Fruit fly (Drosophila melanogaster) whole organism, adult: ENCODE results near the gene CG14963.

Experiments used
- CG11617 ChIP-seq: fragments of 200-800 bp; sonication (Bioruptor generic); optimal IDR thresholded peaks from 2 replicates; lab custom pipeline; 2017; ENCODE audit warnings: mild to moderate bottlenecking, missing biosample characterization, missing genetic modification reagents, missing genetic modification characterization
- CG12768 ChIP-seq: fragments of 200-800 bp; sonication (Bioruptor generic); optimal IDR thresholded peaks from 2 replicates; lab custom pipeline; 2017; ENCODE audit warnings: missing biosample characterization, missing genetic modification characterization, mild to moderate bottlenecking, moderate library complexity, missing genetic modification reagents
- CG14711 ChIP-seq: fragments of 200-800 bp; sonication (Bioruptor generic); optimal IDR thresholded peaks from 2 replicates; lab custom pipeline; 2018; ENCODE audit warnings: missing biosample characterization, mild to moderate bottlenecking, missing genetic modification characterization, moderate library complexity
- CG1620 ChIP-seq: fragments of 200-800 bp; sonication (Bioruptor generic); optimal IDR thresholded peaks from 2 replicates; lab custom pipeline; 2016; ENCODE audit warnings: missing biosample characterization, missing genetic modification characterization
- CG33017 ChIP-seq: fragments of 200-800 bp; sonication (Bioruptor generic); optimal IDR thresholded peaks from 2 replicates; lab custom pipeline; 2018; ENCODE audit warnings: missing biosample characterization, mild to moderate bottlenecking, missing genetic modification characterization, moderate library complexity
- CG5204 ChIP-seq: fragments of 200-800 bp; sonication (Bioruptor generic); optimal IDR thresholded peaks from 2 replicates; lab custom pipeline; 2016; ENCODE audit warnings: missing biosample characterization, missing genetic modification characterization
- CG7045 ChIP-seq: fragments of 200-800 bp; sonication (Bioruptor generic); optimal IDR thresholded peaks from 2 replicates; lab custom pipeline; 2017; ENCODE audit warnings: missing biosample characterization, mild to moderate bottlenecking, missing genetic modification characterization
- CG7101 ChIP-seq: fragments of 200-800 bp; sonication (Bioruptor generic); optimal IDR thresholded peaks from 2 replicates; lab custom pipeline; 2018; ENCODE audit warnings: missing biosample characterization, mild to moderate bottlenecking, missing genetic modification characterization, moderate library complexity
- Clk ChIP-seq: fragments of 200-800 bp; sonication (Bioruptor generic); optimal IDR thresholded peaks from 2 replicates; lab custom pipeline; 2017; ENCODE audit warnings: missing biosample characterization, missing genetic modification characterization
- Crg-1 ChIP-seq: fragments of 200-800 bp; sonication (Bioruptor generic); optimal IDR thresholded peaks from 2 replicates; lab custom pipeline; 2016; ENCODE audit warnings: missing biosample characterization, missing genetic modification characterization
- Hr96 ChIP-seq: fragments of 200-800 bp; sonication (Bioruptor generic); optimal IDR thresholded peaks from 2 replicates; lab custom pipeline; 2016; ENCODE audit warnings: missing biosample characterization, missing genetic modification characterization
- Mnt ChIP-seq: fragments of 200-800 bp; sonication (Bioruptor generic); optimal IDR thresholded peaks from 2 replicates; lab custom pipeline; 2016; ENCODE audit warnings: missing biosample characterization, mild to moderate bottlenecking, missing genetic modification characterization
- bab1 ChIP-seq: fragments of 200-800 bp; sonication (Bioruptor generic); optimal IDR thresholded peaks from 3 replicates; lab custom pipeline; 2019; ENCODE audit warnings: missing biosample characterization, mild to moderate bottlenecking, missing genetic modification characterization, moderate library complexity
- cic ChIP-seq: fragments of 200-800 bp; sonication (Bioruptor generic); optimal IDR thresholded peaks from 2 replicates; lab custom pipeline; 2017; ENCODE audit warnings: missing biosample characterization, mild to moderate bottlenecking, missing genetic modification characterization, moderate library complexity
- cnc ChIP-seq, 2 experiments: fragments of >200 bp; optimal IDR thresholded peaks; 2 replicates each; lab custom pipeline; 2017
- kay ChIP-seq: fragments of 200-800 bp; sonication (Bioruptor generic); peaks from one replicate; lab custom pipeline; 2016; ENCODE audit warnings: missing biosample characterization, missing genetic modification characterization, borderline replicate concordance
- ovo ChIP-seq: fragments of 200-800 bp; sonication (Bioruptor generic); optimal IDR thresholded peaks from 2 replicates; lab custom pipeline; 2016; ENCODE audit warnings: missing biosample characterization, missing genetic modification characterization
- pad ChIP-seq: fragments of 200-800 bp; sonication (Bioruptor generic); optimal IDR thresholded peaks from 3 replicates; lab custom pipeline; 2017; ENCODE audit warnings: missing biosample characterization, missing genetic modification characterization, mild to moderate bottlenecking, moderate library complexity, missing genetic modification reagents
- tj ChIP-seq: fragments of 200-800 bp; sonication (Bioruptor generic); optimal IDR thresholded peaks from 3 replicates; lab custom pipeline; 2017; ENCODE audit warnings: missing biosample characterization, mild to moderate bottlenecking, missing genetic modification characterization, moderate library complexity
- toe ChIP-seq: fragments of 200-800 bp; sonication (Bioruptor generic); optimal IDR thresholded peaks from 2 replicates; lab custom pipeline; 2016; ENCODE audit warnings: missing biosample characterization, missing genetic modification characterization

The CG14963 gene

DNA sequence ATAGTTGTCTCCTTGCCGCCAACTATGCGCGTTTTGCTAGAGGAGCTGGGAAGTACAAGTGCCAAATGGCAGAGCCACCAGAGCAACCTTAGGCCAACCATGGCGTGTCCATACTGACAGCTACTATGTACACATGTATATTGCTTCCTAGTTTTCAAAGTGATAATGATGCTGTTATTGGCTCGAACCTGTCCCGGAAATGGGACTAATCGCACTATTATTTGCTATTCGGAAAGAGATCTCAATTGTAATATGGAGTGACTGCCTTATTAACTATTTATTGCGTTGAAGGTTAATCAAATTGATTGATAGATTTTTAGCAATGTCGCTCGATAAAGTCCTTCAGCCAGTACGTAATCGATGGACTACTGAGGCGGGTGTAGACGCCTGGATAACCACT, 32.0 kb upstream of the CG14963 start, which contains the start of gene CG33159:
TSS of gene CG33159 (minus strand) at position 101 of the 400 bp plus-strand sequence.
- TF ChIP-seq CG12768 (GFP tag; lab: Kevin White, UChicago) = no peak
- no peak for TF ChIP-seq CG7045 (GFP tag; lab: Kevin White, UChicago)
- no peak for TF ChIP-seq Mnt
- TF ChIP-seq Clk (GFP tag; lab: Kevin White, UChicago) = no peak
- TF ChIP-seq bab1 (GFP tag; lab: Kevin White, UChicago) = no peak
- TF ChIP-seq CG7101 = no peak
- no peak for TF ChIP-seq tj (GFP tag; lab: Kevin White, UChicago)
- TF ChIP-seq ovo (GFP tag; lab: Kevin White, UChicago) = no peak
- TF ChIP-seq pad (GFP tag; lab: Kevin White, UChicago) = no peak
- no peak for TF ChIP-seq Crg-1
- TF ChIP-seq CG1620 = no peak
- no peak for TF ChIP-seq Hr96

DNA sequence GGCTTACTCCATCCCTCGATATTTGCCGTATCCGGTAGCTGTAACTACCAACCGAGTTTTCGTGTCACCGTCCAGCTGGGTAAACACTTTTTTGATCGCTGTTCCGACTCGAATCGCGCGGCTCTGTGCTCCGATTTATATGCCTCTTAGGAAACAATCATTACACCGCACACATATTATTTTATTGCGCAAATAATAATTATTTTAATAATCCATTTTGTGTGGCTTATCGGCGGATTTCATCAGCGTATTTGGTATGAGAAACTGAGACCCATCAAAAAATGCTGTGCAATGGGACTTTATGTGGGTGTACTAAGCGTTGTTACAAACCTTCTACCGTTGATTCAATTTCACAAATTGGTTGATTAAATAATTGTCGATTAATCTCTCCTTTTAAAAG, 30.7 kb upstream of the CG14963 start, which contains the start of gene CG32271:
TSS of gene CG32271 (minus strand) at position 101 of the 400 bp plus-strand sequence.
- TF ChIP-seq CG12768 (GFP tag; lab: Kevin White, UChicago) (no peak), CG33017 (tag; lab: Kevin White, UChicago) (no peak), CG7045 (GFP tag; lab: Kevin White, UChicago) (no peak), bab1 (GFP tag; lab: Kevin White, UChicago) (no peak), cnc (optimal IDR thresholded peaks at IDR 0.05; lab: Kevin White, UChicago) (no peak), Clk (GFP tag; lab: Kevin White, UChicago) (no peak), CG5204 (no peak), CG14711 (no peak), Mnt (no peak), CG1620 (no peak), cic (GFP tag; lab: Kevin White, UChicago) (no peak), Hr96 (no peak)

DNA sequence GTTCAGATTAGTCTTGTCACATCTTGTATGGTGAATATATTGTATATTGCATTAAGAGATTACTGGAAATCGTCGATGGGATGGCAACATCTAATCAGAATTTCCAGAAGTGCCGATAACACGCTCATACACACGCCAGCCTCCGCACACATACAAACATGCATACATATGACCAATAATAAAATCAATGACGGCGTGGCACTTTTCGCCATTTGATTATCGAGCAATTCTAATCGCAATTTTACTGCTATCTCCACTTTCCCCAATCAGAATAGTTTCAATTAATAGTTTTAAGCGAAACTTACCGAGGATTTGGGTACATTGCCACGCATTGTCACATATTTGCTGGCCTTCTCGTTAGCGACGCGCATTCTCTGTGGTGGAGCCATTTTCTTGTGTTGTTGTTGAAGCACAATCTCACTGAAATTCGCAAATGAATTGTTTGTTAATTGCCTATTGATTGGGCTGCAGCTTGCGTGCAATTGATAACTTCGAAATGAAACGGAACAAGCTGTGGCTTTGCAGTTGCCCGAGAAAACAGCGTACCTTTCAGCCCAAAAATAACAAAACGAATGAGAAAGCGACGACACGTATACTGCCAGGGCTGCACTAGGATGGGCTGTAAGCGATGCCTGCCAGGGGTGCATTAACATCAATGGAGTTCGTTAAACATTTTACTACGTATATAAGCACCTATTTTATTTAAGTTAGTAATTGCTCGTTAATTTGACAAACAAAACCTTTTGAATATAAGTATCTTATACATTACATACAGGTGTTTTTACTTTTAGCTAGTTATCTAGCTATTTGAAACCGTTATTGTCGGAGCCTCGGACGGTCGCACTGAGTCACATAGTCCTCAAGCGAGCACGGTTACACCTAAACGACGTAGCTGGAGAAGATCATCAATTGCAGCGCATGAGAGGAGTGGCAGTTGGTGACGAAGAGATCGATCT, 26.4 kb upstream of the CG14963 start, which contains the start of the genes CG32276 and gry:
TSS of gene CG32276 (minus strand) at position 601 of the 956 bp plus-strand sequence.
TSS of gene gry (plus strand) at position 644 of the 956 bp plus-strand sequence.
- TF ChIP-seq CG5204 (peak; percentile 82), pad (GFP tag; lab: Kevin White, UChicago) (peak; percentile 71), Clk (GFP tag; lab: Kevin White, UChicago) (peak; percentile 49), kay (GFP tag; lab: Kevin White, UChicago) (no peak), cic (GFP tag; lab: Kevin White, UChicago) (peak; percentile 58), Mnt (peak; percentile 90), tj (GFP tag; lab: Kevin White, UChicago) (peak; percentile 65), bab1 (GFP tag; lab: Kevin White, UChicago) (peak; percentile 91), CG7101 (peak; percentile 88), Crg-1 (peak; percentile 74), Hr96 (peak; percentile 87), toe (GFP tag; lab: Kevin White, UChicago) (peak; percentile 93), ovo (GFP tag; lab: Kevin White, UChicago) (peak; percentile 91), CG1620 (peak; percentile 82), CG7045 (GFP tag; lab: Kevin White, UChicago) (peak; percentile 82), CG11617 (peak; percentile 87), CG12768 (GFP tag; lab: Kevin White, UChicago) (peak; percentile 78), CG33017 (tag; lab: Kevin White, UChicago) (peak; percentile 62), cnc (optimal IDR thresholded peaks at IDR 0.05; lab: Kevin White, UChicago) (no peak), CG14711 (peak; percentile 81)

DNA sequence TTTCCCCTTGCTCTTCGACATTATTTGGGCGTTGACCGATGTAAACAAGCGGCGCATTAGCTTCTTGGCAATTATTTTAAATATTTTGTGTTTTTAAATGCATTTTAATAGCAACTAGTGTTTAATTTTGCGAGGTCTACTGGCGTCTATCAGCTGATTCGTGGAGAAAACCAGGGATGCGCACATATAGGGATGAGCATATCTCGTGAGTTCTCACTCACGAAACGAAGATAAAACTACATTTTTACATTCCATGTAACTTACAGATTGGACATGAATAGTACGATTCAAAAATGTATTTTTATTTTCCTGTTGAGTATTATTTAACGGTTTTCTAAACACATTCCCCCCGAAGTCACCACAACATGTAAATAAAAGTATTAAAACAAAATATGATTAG, 25.1 kb upstream of the CG14963 start, which contains the start of gene CG14966:
TSS of gene CG14966 (minus strand) at position 168 of the 400 bp plus-strand sequence.
- peak; percentile 23 for TF ChIP-seq toe (GFP tag; lab: Kevin White, UChicago)
- no peak for TF ChIP-seq kay (GFP tag; lab: Kevin White, UChicago)
- peak; percentile 5 for TF ChIP-seq CG7045 (GFP tag; lab: Kevin White, UChicago)
- TF ChIP-seq CG14711 = no peak
- TF ChIP-seq CG7101 = peak; percentile 50
- peak; percentile 32 for TF ChIP-seq tj (GFP tag; lab: Kevin White, UChicago)
- TF ChIP-seq ovo (GFP tag; lab: Kevin White, UChicago) = peak; percentile 54
- TF ChIP-seq cic (GFP tag; lab: Kevin White, UChicago) = peak; percentile 2
- TF ChIP-seq CG33017 (tag; lab: Kevin White, UChicago) = peak; percentile 6
- no peak for TF ChIP-seq pad (GFP tag; lab: Kevin White, UChicago)
- TF ChIP-seq CG12768 (GFP tag; lab: Kevin White, UChicago) = no peak
- peak; percentile 80 for TF ChIP-seq bab1 (GFP tag; lab: Kevin White, UChicago)
- no peak for TF ChIP-seq Clk (GFP tag; lab: Kevin White, UChicago)
- peak; percentile 32 for TF ChIP-seq CG1620
- TF ChIP-seq Hr96 = no peak
- TF ChIP-seq cnc (optimal IDR thresholded peaks at IDR 0.05; lab: Kevin White, UChicago) = no peak
- peak; percentile 40 for TF ChIP-seq CG11617
- no peak for TF ChIP-seq Crg-1
- TF ChIP-seq CG5204 = no peak
- TF ChIP-seq Mnt = peak; percentile 57

DNA sequence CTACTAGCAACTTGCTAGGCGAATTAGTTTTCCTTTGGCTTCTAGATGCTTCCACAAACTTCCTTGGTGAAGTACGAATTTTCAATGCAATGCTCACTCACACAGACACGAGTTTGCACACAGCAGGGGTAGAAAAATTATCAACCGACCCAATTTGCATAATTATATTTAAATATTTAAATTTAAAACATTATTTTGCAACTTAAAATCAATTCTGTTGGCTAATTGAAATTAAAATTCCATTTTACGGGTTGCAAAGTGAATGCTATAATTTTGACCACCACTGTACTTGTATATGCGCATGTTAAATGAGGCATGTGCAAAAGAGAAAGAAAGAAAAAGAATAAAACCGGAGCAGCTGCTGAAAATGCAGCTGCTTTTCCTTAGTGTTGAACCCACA, 21.7 kb upstream of the CG14963 start:
- peak; percentile 88 for TF ChIP-seq CG7045 (GFP tag; lab: Kevin White, UChicago)
- TF ChIP-seq Clk (GFP tag; lab: Kevin White, UChicago) = peak; percentile 41
- TF ChIP-seq CG14711 = peak; percentile 94
- TF ChIP-seq CG5204 = peak; percentile 46
- peak; percentile 48 for TF ChIP-seq cic (GFP tag; lab: Kevin White, UChicago)
- TF ChIP-seq tj (GFP tag; lab: Kevin White, UChicago) = peak; percentile 58
- peak; percentile 87 for TF ChIP-seq bab1 (GFP tag; lab: Kevin White, UChicago)
- TF ChIP-seq pad (GFP tag; lab: Kevin White, UChicago) = peak; percentile 70
- TF ChIP-seq cnc (optimal IDR thresholded peaks at IDR 0.05; lab: Kevin White, UChicago) = no peak
- peak; percentile 94 for TF ChIP-seq CG7101
- peak; percentile 77 for TF ChIP-seq Mnt
- peak; percentile 87 for TF ChIP-seq CG12768 (GFP tag; lab: Kevin White, UChicago)
- peak; percentile 86 for TF ChIP-seq CG11617
- peak; percentile 40 for TF ChIP-seq Crg-1
- TF ChIP-seq kay (GFP tag; lab: Kevin White, UChicago) = no peak
- TF ChIP-seq CG1620 = peak; percentile 59
- TF ChIP-seq ovo (GFP tag; lab: Kevin White, UChicago) = no peak
- peak; percentile 35 for TF ChIP-seq Hr96
- TF ChIP-seq toe (GFP tag; lab: Kevin White, UChicago) = no peak
- peak; percentile 95 for TF ChIP-seq CG33017 (tag; lab: Kevin White, UChicago)
